Worm (Caenorhabditis elegans): ENCODE results near the gene daf-9.

ce11 chrX:6216551-6216950 is 19.8 kb downstream of the daf-9 start, which contains the start of gene lrch-1:
- TF ChIP-seq lin-13 (GFP tag; optimal IDR thresholded peaks at IDR 0.05) (no peak), nhr-76 (tag; optimal IDR thresholded peaks at IDR 0.05) (no peak), arid-1 (GFP tag; conservative IDR thresholded peaks at IDR 0.05) (no peak), zip-11 (GFP tag; IDR thresholded peaks at IDR 0.05) (no peak)
